Worm (Caenorhabditis elegans) whole organism, mixed stage, embryonic: ENCODE measurements around the gene K08H10.6.

ENCODE experiments used
- bed-3 ChIP-seq: fragments of 200-800 bp; sonication (Bioruptor generic); optimal IDR thresholded peaks from 3 replicates; lab custom pipeline; 2018; ENCODE audit warnings: mild to moderate bottlenecking, missing genetic modification characterization, moderate library complexity, missing compliant biosample characterization
- blmp-1 ChIP-seq: fragments of 150-350 bp; optimal IDR thresholded peaks from 2 replicates; lab custom pipeline; 2014; ENCODE audit warnings: missing biosample characterization, missing genetic modification characterization
- ceh-39 ChIP-seq: fragments of 150-350 bp; optimal IDR thresholded peaks from 2 replicates; lab custom pipeline; 2014; ENCODE audit warnings: missing biosample characterization, missing genetic modification characterization
- ceh-43 ChIP-seq: fragments of 200-800 bp; sonication (Bioruptor generic); optimal IDR thresholded peaks from 2 replicates; lab custom pipeline; 2018; ENCODE audit warnings: mild to moderate bottlenecking, missing genetic modification characterization, moderate library complexity, missing compliant biosample characterization
- ceh-83 ChIP-seq: fragments of 200-800 bp; sonication (Bioruptor generic); optimal IDR thresholded peaks from 2 replicates; lab custom pipeline; 2018; ENCODE audit warnings: mild to moderate bottlenecking, missing genetic modification characterization, missing compliant biosample characterization
- ces-1 ChIP-seq: fragments of 150-350 bp; optimal IDR thresholded peaks from 2 replicates; lab custom pipeline; 2014; ENCODE audit warnings: missing biosample characterization, missing genetic modification reagents, missing genetic modification characterization
- cnd-1 ChIP-seq: fragments of 200-800 bp; sonication (Bioruptor generic); optimal IDR thresholded peaks from 2 replicates; lab custom pipeline; 2018; ENCODE audit warnings: mild to moderate bottlenecking, missing genetic modification characterization, missing compliant biosample characterization
- drap-1 ChIP-seq: fragments of 200-800 bp; sonication (Bioruptor generic); optimal IDR thresholded peaks from 3 replicates; lab custom pipeline; 2018; ENCODE audit warnings: mild to moderate bottlenecking, missing genetic modification characterization, missing compliant biosample characterization
- elt-1 ChIP-seq: sonication (generic microtip); optimal IDR thresholded peaks from 2 replicates; lab custom pipeline; 2017; ENCODE audit warnings: missing genetic modification characterization, mild to moderate bottlenecking, missing compliant biosample characterization, antibody characterized with exemption, moderate library complexity, borderline replicate concordance; ENCODE audit not compliant: insufficient read depth
- elt-3 ChIP-seq: fragments of 150-350 bp; optimal IDR thresholded peaks from 2 replicates; lab custom pipeline; 2014; ENCODE audit warnings: missing biosample characterization, missing genetic modification characterization
- flh-1 ChIP-seq: fragments of 200-800 bp; sonication (Bioruptor generic); optimal IDR thresholded peaks from 2 replicates; lab custom pipeline; 2018; ENCODE audit warnings: mild to moderate bottlenecking, missing genetic modification characterization, moderate library complexity, missing compliant biosample characterization
- ham-2 ChIP-seq: fragments of 200-800 bp; sonication (Bioruptor generic); optimal IDR thresholded peaks from 2 replicates; lab custom pipeline; 2018; ENCODE audit warnings: mild to moderate bottlenecking, missing genetic modification characterization, missing compliant biosample characterization
- hlh-1 ChIP-seq: fragments of 150-350 bp; optimal IDR thresholded peaks from 2 replicates; lab custom pipeline; 2014; ENCODE audit warnings: missing biosample characterization, missing genetic modification reagents, missing genetic modification characterization
- lin-13 ChIP-seq: fragments of 150-350 bp; optimal IDR thresholded peaks from 2 replicates; lab custom pipeline; 2014; ENCODE audit warnings: missing biosample characterization, missing genetic modification characterization
- lin-32 ChIP-seq: fragments of 200-800 bp; sonication (Bioruptor generic); optimal IDR thresholded peaks from 2 replicates; lab custom pipeline; 2018; ENCODE audit warnings: mild to moderate bottlenecking, missing genetic modification characterization, missing compliant biosample characterization
- lsy-2 ChIP-seq: fragments of 150-350 bp; optimal IDR thresholded peaks from 2 replicates; lab custom pipeline; 2014; ENCODE audit warnings: missing biosample characterization, missing genetic modification characterization
- mab-5 ChIP-seq: fragments of 150-350 bp; optimal IDR thresholded peaks from 2 replicates; lab custom pipeline; 2014; ENCODE audit warnings: missing biosample characterization, missing genetic modification characterization
- mep-1 ChIP-seq: fragments of 150-350 bp; optimal IDR thresholded peaks from 2 replicates; lab custom pipeline; 2017; ENCODE audit warnings: missing biosample characterization, missing genetic modification reagents, missing genetic modification characterization, inconsistent platforms
- mls-2 ChIP-seq: sonication (generic microtip); optimal IDR thresholded peaks from 2 replicates; lab custom pipeline; 2016; ENCODE audit warnings: mild to moderate bottlenecking, missing genetic modification characterization, moderate library complexity, missing compliant biosample characterization
- nhr-12 ChIP-seq: fragments of 150-350 bp; optimal IDR thresholded peaks from 2 replicates; lab custom pipeline; 2014; ENCODE audit warnings: missing biosample characterization, missing genetic modification characterization
- nhr-2 ChIP-seq: fragments of 150-350 bp; optimal IDR thresholded peaks from 2 replicates; lab custom pipeline; 2014; ENCODE audit warnings: missing biosample characterization, missing genetic modification characterization
- nhr-237 ChIP-seq: fragments of 150-350 bp; optimal IDR thresholded peaks from 2 replicates; lab custom pipeline; 2014; ENCODE audit warnings: missing biosample characterization, missing genetic modification characterization
- nhr-28 ChIP-seq: fragments of 150-350 bp; optimal IDR thresholded peaks from 2 replicates; lab custom pipeline; 2014; ENCODE audit warnings: missing biosample characterization, missing genetic modification characterization
- nhr-76 ChIP-seq: sonication (generic microtip); optimal IDR thresholded peaks from 2 replicates; lab custom pipeline; 2017; ENCODE audit warnings: missing biosample characterization, missing genetic modification characterization
- pha-4 ChIP-seq: fragments of 150-350 bp; optimal IDR thresholded peaks from 2 replicates; lab custom pipeline; 2018; ENCODE audit warnings: missing biosample characterization, missing genetic modification reagents, missing genetic modification characterization
- sem-2 ChIP-seq: fragments of 200-800 bp; sonication (Bioruptor generic); optimal IDR thresholded peaks from 2 replicates; lab custom pipeline; 2018; ENCODE audit warnings: mild to moderate bottlenecking, missing genetic modification characterization, missing compliant biosample characterization
- snpc-4 ChIP-seq: fragments of 150-350 bp; optimal IDR thresholded peaks from 2 replicates; lab custom pipeline; 2014; ENCODE audit warnings: missing biosample characterization, missing genetic modification characterization
- sptf-1 ChIP-seq: sonication (generic microtip); optimal IDR thresholded peaks from 2 replicates; lab custom pipeline; 2017; ENCODE audit warnings: mild to moderate bottlenecking, missing genetic modification characterization, moderate library complexity, missing compliant biosample characterization
- tbx-8 ChIP-seq: fragments of 200-800 bp; sonication (Bioruptor generic); optimal IDR thresholded peaks from 2 replicates; lab custom pipeline; 2018; ENCODE audit warnings: mild to moderate bottlenecking, missing genetic modification characterization, moderate library complexity, missing compliant biosample characterization
- unc-120 ChIP-seq: sonication (generic microtip); optimal IDR thresholded peaks from 2 replicates; lab custom pipeline; 2017; ENCODE audit warnings: missing genetic modification characterization, missing compliant biosample characterization; ENCODE audit not compliant: poor library complexity, severe bottlenecking
- unc-62 ChIP-seq: fragments of 150-350 bp; optimal IDR thresholded peaks from 2 replicates; lab custom pipeline; 2014; ENCODE audit warnings: missing biosample characterization, missing genetic modification reagents, missing genetic modification characterization
- zip-8 ChIP-seq: fragments of 150-350 bp; optimal IDR thresholded peaks from 2 replicates; lab custom pipeline; 2014; ENCODE audit warnings: missing biosample characterization, missing genetic modification characterization
- ztf-11 ChIP-seq: fragments of 150-350 bp; optimal IDR thresholded peaks from 2 replicates; lab custom pipeline; 2014; ENCODE audit warnings: missing biosample characterization, missing genetic modification characterization

The K08H10.6 gene

ce11 chrV:9965891-9966290 lies 29.8 kb downstream of the K08H10.6 start:
- no peak for TF ChIP-seq ceh-43 (GFP tag; lab: Kevin White, UChicago)
- no peak for TF ChIP-seq tbx-8 (GFP tag; lab: Kevin White, UChicago)
- TF ChIP-seq ceh-83, result no peak
- no peak for TF ChIP-seq zip-8
- TF ChIP-seq mep-1, result no peak
- no peak for TF ChIP-seq flh-1 (GFP tag; lab: Kevin White, UChicago)
- no peak for TF ChIP-seq lin-32
- no peak for TF ChIP-seq nhr-2 (tag; lab: Kevin White, UChicago)
- no peak for TF ChIP-seq drap-1
- no peak for TF ChIP-seq nhr-12 (tag; lab: Kevin White, UChicago)
- no peak for TF ChIP-seq bed-3 (GFP tag; lab: Kevin White, UChicago)
- TF ChIP-seq nhr-76 (tag; lab: Kevin White, UChicago), result no peak
- TF ChIP-seq pha-4 (tag; lab: Kevin White, UChicago), result no peak
- no peak for TF ChIP-seq nhr-237 (tag; lab: Kevin White, UChicago)
- no peak for TF ChIP-seq blmp-1 (tag; lab: Kevin White, UChicago)
- no peak for TF ChIP-seq ceh-39 (tag; lab: Kevin White, UChicago)
- no peak for TF ChIP-seq elt-3 (tag; lab: Kevin White, UChicago)
- no peak for TF ChIP-seq unc-120 (tag; lab: Kevin White, UChicago)

- peak; percentile 0 for TF ChIP-seq sptf-1
- TF ChIP-seq nhr-12 (tag; lab: Kevin White, UChicago), result no peak
- TF ChIP-seq, all 35 proteins: peak for 1
Measured at ce11 chrV:9964152-9964785, 31.4 kb downstream of the K08H10.6 start.

ce11 chrV:9962916-9963315 lies 32.8 kb downstream of the K08H10.6 start:
- TF ChIP-seq mls-2 (tag; lab: Kevin White, UChicago) (no peak), lin-13 (tag; lab: Kevin White, UChicago) (no peak), flh-1 (GFP tag; lab: Kevin White, UChicago) (no peak), unc-120 (tag; lab: Kevin White, UChicago) (no peak), elt-1 (tag; lab: Kevin White, UChicago) (no peak), sem-2 (GFP tag; lab: Kevin White, UChicago) (no peak), ztf-11 (tag; lab: Kevin White, UChicago) (no peak), ham-2 (GFP tag; lab: Kevin White, UChicago) (no peak)
- TF ChIP-seq, all 35 proteins: peak for 0

ce11 chrV:9962394-9962793 lies 33.3 kb downstream of the K08H10.6 start, which contains the start of gene madf-4:
Gene madf-4, minus strand, starts transcription at chrV:9962494.
- no peak for TF ChIP-seq mab-5 (tag; lab: Kevin White, UChicago)
- TF ChIP-seq nhr-2 (tag; lab: Kevin White, UChicago), result no peak
- no peak for TF ChIP-seq unc-62 (GFP tag; lab: Kevin White, UChicago)
- no peak for TF ChIP-seq blmp-1 (tag; lab: Kevin White, UChicago)
- TF ChIP-seq ces-1 (GFP tag; lab: Kevin White, UChicago), result no peak
- no peak for TF ChIP-seq elt-3 (tag; lab: Kevin White, UChicago)

- TF ChIP-seq mep-1 (no peak), nhr-2 (tag; lab: Kevin White, UChicago) (no peak), nhr-76 (tag; lab: Kevin White, UChicago) (no peak), snpc-4 (no peak), nhr-237 (tag; lab: Kevin White, UChicago) (no peak), cnd-1 (tag; lab: Kevin White, UChicago) (no peak), lin-32 (no peak), nhr-28 (tag; lab: Kevin White, UChicago) (no peak), bed-3 (GFP tag; lab: Kevin White, UChicago) (no peak), ces-1 (GFP tag; lab: Kevin White, UChicago) (no peak), lsy-2 (tag; lab: Kevin White, UChicago) (no peak), hlh-1 (tag; lab: Kevin White, UChicago) (no peak), ceh-43 (GFP tag; lab: Kevin White, UChicago) (no peak), lin-13 (tag; lab: Kevin White, UChicago) (no peak)
Measured at ce11 chrV:9960376-9960775, 35.3 kb downstream of the K08H10.6 start, which contains the start of gene T07C12.10. Gene T07C12.10, minus strand, starts transcription at chrV:9960476.
